Worm (Caenorhabditis elegans) whole organism, L4/young adult: ENCODE measurements around the gene Y53F4B.14.
"Not testable (repeated sequence)": the region's sequence is repeated elsewhere in the genome, so short reads cannot be mapped to it uniquely, and the experiment has no call there.

Experiments used
- W03F9.2 ChIP-seq: fragments of 150-350 bp; optimal IDR thresholded peaks from 2 replicates; lab custom pipeline; 2014; ENCODE audit warnings: missing biosample characterization, missing genetic modification characterization
- dao-5 ChIP-seq: sonication (generic microtip); optimal IDR thresholded peaks from 2 replicates; lab custom pipeline; 2016; ENCODE audit warnings: missing genotype, missing genetic modification characterization, moderate library complexity, missing compliant biosample characterization
- him-1 ChIP-seq: sonication (generic microtip); optimal IDR thresholded peaks from 2 replicates; lab custom pipeline; 2016; ENCODE audit warnings: missing genotype, missing genetic modification reagents, missing genetic modification characterization, missing compliant biosample characterization

DNA sequence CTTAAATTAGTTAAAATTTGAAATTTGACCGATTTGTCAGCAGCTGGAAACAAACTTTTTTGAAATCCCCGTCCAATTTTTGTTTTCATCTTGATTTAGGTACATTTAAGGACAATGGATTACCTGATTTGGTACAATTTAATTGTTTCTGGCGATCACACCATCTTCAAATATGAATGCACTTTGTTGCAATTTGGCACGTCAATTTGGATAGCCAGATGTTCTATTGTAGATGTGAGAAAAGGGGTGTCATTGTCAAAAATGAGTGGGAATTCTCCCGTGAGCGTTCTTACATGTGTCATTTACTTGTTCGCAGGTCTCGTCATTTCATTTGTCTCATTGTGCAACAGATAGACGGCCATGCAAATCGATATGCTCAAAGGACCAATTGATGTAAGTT lies 49.6 kb upstream of the Y53F4B.14 start, which contains the start of gene Y53F4B.43:
- not testable (repeated sequence) for TF ChIP-seq him-1, dao-5, W03F9.2 (tag; lab: Kevin White, UChicago)
